Fruit fly (Drosophila melanogaster) whole organism, adult: ENCODE measurements around the gene CG3062.

Experiments
- CG11617 ChIP-seq: fragments of 200-800 bp; sonication (Bioruptor generic); optimal IDR thresholded peaks from 2 replicates; lab custom pipeline; 2017; ENCODE audit warnings: mild to moderate bottlenecking, missing biosample characterization, missing genetic modification reagents, missing genetic modification characterization
- CG12768 ChIP-seq: fragments of 200-800 bp; sonication (Bioruptor generic); optimal IDR thresholded peaks from 2 replicates; lab custom pipeline; 2017; ENCODE audit warnings: missing biosample characterization, missing genetic modification characterization, mild to moderate bottlenecking, moderate library complexity, missing genetic modification reagents
- CG14711 ChIP-seq: fragments of 200-800 bp; sonication (Bioruptor generic); optimal IDR thresholded peaks from 2 replicates; lab custom pipeline; 2018; ENCODE audit warnings: missing biosample characterization, mild to moderate bottlenecking, missing genetic modification characterization, moderate library complexity
- CG1620 ChIP-seq: fragments of 200-800 bp; sonication (Bioruptor generic); optimal IDR thresholded peaks from 2 replicates; lab custom pipeline; 2016; ENCODE audit warnings: missing biosample characterization, missing genetic modification characterization
- CG33017 ChIP-seq: fragments of 200-800 bp; sonication (Bioruptor generic); optimal IDR thresholded peaks from 2 replicates; lab custom pipeline; 2018; ENCODE audit warnings: missing biosample characterization, mild to moderate bottlenecking, missing genetic modification characterization, moderate library complexity
- CG5204 ChIP-seq: fragments of 200-800 bp; sonication (Bioruptor generic); optimal IDR thresholded peaks from 2 replicates; lab custom pipeline; 2016; ENCODE audit warnings: missing biosample characterization, missing genetic modification characterization
- CG7045 ChIP-seq: fragments of 200-800 bp; sonication (Bioruptor generic); optimal IDR thresholded peaks from 2 replicates; lab custom pipeline; 2017; ENCODE audit warnings: missing biosample characterization, mild to moderate bottlenecking, missing genetic modification characterization
- CG7101 ChIP-seq: fragments of 200-800 bp; sonication (Bioruptor generic); optimal IDR thresholded peaks from 2 replicates; lab custom pipeline; 2018; ENCODE audit warnings: missing biosample characterization, mild to moderate bottlenecking, missing genetic modification characterization, moderate library complexity
- Clk ChIP-seq: fragments of 200-800 bp; sonication (Bioruptor generic); optimal IDR thresholded peaks from 2 replicates; lab custom pipeline; 2017; ENCODE audit warnings: missing biosample characterization, missing genetic modification characterization
- Crg-1 ChIP-seq: fragments of 200-800 bp; sonication (Bioruptor generic); optimal IDR thresholded peaks from 2 replicates; lab custom pipeline; 2016; ENCODE audit warnings: missing biosample characterization, missing genetic modification characterization
- Hr96 ChIP-seq: fragments of 200-800 bp; sonication (Bioruptor generic); optimal IDR thresholded peaks from 2 replicates; lab custom pipeline; 2016; ENCODE audit warnings: missing biosample characterization, missing genetic modification characterization
- Mnt ChIP-seq: fragments of 200-800 bp; sonication (Bioruptor generic); optimal IDR thresholded peaks from 2 replicates; lab custom pipeline; 2016; ENCODE audit warnings: missing biosample characterization, mild to moderate bottlenecking, missing genetic modification characterization
- bab1 ChIP-seq: fragments of 200-800 bp; sonication (Bioruptor generic); optimal IDR thresholded peaks from 3 replicates; lab custom pipeline; 2019; ENCODE audit warnings: missing biosample characterization, mild to moderate bottlenecking, missing genetic modification characterization, moderate library complexity
- cic ChIP-seq: fragments of 200-800 bp; sonication (Bioruptor generic); optimal IDR thresholded peaks from 2 replicates; lab custom pipeline; 2017; ENCODE audit warnings: missing biosample characterization, mild to moderate bottlenecking, missing genetic modification characterization, moderate library complexity
- cnc ChIP-seq, 2 experiments: fragments of >200 bp; optimal IDR thresholded peaks; 2 replicates each; lab custom pipeline; 2017
- kay ChIP-seq: fragments of 200-800 bp; sonication (Bioruptor generic); peaks from one replicate; lab custom pipeline; 2016; ENCODE audit warnings: missing biosample characterization, missing genetic modification characterization, borderline replicate concordance
- ovo ChIP-seq: fragments of 200-800 bp; sonication (Bioruptor generic); optimal IDR thresholded peaks from 2 replicates; lab custom pipeline; 2016; ENCODE audit warnings: missing biosample characterization, missing genetic modification characterization
- pad ChIP-seq: fragments of 200-800 bp; sonication (Bioruptor generic); optimal IDR thresholded peaks from 3 replicates; lab custom pipeline; 2017; ENCODE audit warnings: missing biosample characterization, missing genetic modification characterization, mild to moderate bottlenecking, moderate library complexity, missing genetic modification reagents
- tj ChIP-seq: fragments of 200-800 bp; sonication (Bioruptor generic); optimal IDR thresholded peaks from 3 replicates; lab custom pipeline; 2017; ENCODE audit warnings: missing biosample characterization, mild to moderate bottlenecking, missing genetic modification characterization, moderate library complexity
- toe ChIP-seq: fragments of 200-800 bp; sonication (Bioruptor generic); optimal IDR thresholded peaks from 2 replicates; lab custom pipeline; 2016; ENCODE audit warnings: missing biosample characterization, missing genetic modification characterization

CG3062 gene

dm6 chrX:4644768-4645167, at the start of gene CG3062:
Gene CG3062, minus strand, starts transcription at chrX:4644868.
- TF ChIP-seq tj = no peak
- TF ChIP-seq CG11617 = no peak
- no peak for TF ChIP-seq cic (GFP tag; lab: Kevin White, UChicago)
- no peak for TF ChIP-seq CG7101
- TF ChIP-seq pad = no peak
- no peak for TF ChIP-seq CG1620 (GFP tag; lab: Kevin White, UChicago)
- TF ChIP-seq cnc (optimal IDR thresholded peaks at IDR 0.05; lab: Kevin White, UChicago) = no peak
- TF ChIP-seq CG5204 (GFP tag; lab: Kevin White, UChicago) = no peak
- TF ChIP-seq bab1 (GFP tag; lab: Kevin White, UChicago) = no peak
- no peak for TF ChIP-seq CG7045 (GFP tag; lab: Kevin White, UChicago)

- no peak for TF ChIP-seq tj
- no peak for TF ChIP-seq Clk
- TF ChIP-seq pad = no peak
- no peak for TF ChIP-seq CG7045 (GFP tag; lab: Kevin White, UChicago)
- no peak for TF ChIP-seq CG1620 (GFP tag; lab: Kevin White, UChicago)
- TF ChIP-seq Crg-1 (GFP tag; lab: Kevin White, UChicago) = no peak
- TF ChIP-seq CG14711 (tag; lab: Kevin White, UChicago) = no peak
- TF ChIP-seq kay = no peak
- TF ChIP-seq toe (GFP tag; lab: Kevin White, UChicago) = no peak
- TF ChIP-seq CG33017 = no peak
- TF ChIP-seq cnc (optimal IDR thresholded peaks at IDR 0.05; lab: Kevin White, UChicago) = no peak
- TF ChIP-seq bab1 (GFP tag; lab: Kevin White, UChicago) = no peak
- no peak for TF ChIP-seq CG5204 (GFP tag; lab: Kevin White, UChicago)
- TF ChIP-seq CG11617 = no peak
Observed at dm6 chrX:4694104-4694503, 49.4 kb upstream of the CG3062 start.

- no peak for TF ChIP-seq CG12768
- no peak for TF ChIP-seq CG33017
- TF ChIP-seq cic (GFP tag; lab: Kevin White, UChicago) = no peak
- no peak for TF ChIP-seq Crg-1 (GFP tag; lab: Kevin White, UChicago)
- TF ChIP-seq CG7045 (GFP tag; lab: Kevin White, UChicago) = no peak
- TF ChIP-seq toe (GFP tag; lab: Kevin White, UChicago) = no peak
- no peak for TF ChIP-seq pad
- TF ChIP-seq CG1620 (GFP tag; lab: Kevin White, UChicago) = no peak
- no peak for TF ChIP-seq Clk
- TF ChIP-seq ovo = no peak
- no peak for TF ChIP-seq CG14711 (tag; lab: Kevin White, UChicago)
- TF ChIP-seq CG7101 = no peak
- TF ChIP-seq Hr96 (GFP tag; lab: Kevin White, UChicago) = no peak
- TF ChIP-seq CG11617 = no peak
Observed at dm6 chrX:4692963-4693362, 48.3 kb upstream of the CG3062 start.

- TF ChIP-seq CG11617 (no peak), kay (no peak), CG12768 (peak; percentile 42), CG14711 (tag; lab: Kevin White, UChicago) (peak; percentile 63), toe (GFP tag; lab: Kevin White, UChicago) (no peak), cic (GFP tag; lab: Kevin White, UChicago) (no peak), Crg-1 (GFP tag; lab: Kevin White, UChicago) (no peak), CG5204 (GFP tag; lab: Kevin White, UChicago) (no peak), ovo (no peak), bab1 (GFP tag; lab: Kevin White, UChicago) (no peak), tj (peak; percentile 11), Mnt (GFP tag; lab: Kevin White, UChicago) (peak; percentile 3), CG1620 (GFP tag; lab: Kevin White, UChicago) (no peak), CG33017 (peak; percentile 47), CG7045 (GFP tag; lab: Kevin White, UChicago) (peak; percentile 62), Hr96 (GFP tag; lab: Kevin White, UChicago) (no peak), pad (no peak), cnc (optimal IDR thresholded peaks at IDR 0.05; lab: Kevin White, UChicago) (no peak), Clk (no peak), CG7101 (peak; percentile 60)
Observed at dm6 chrX:4691226-4691625, 46.6 kb upstream of the CG3062 start.

- TF ChIP-seq CG11617 (no peak), CG1620 (GFP tag; lab: Kevin White, UChicago) (no peak), CG7045 (GFP tag; lab: Kevin White, UChicago) (no peak), kay (no peak), tj (no peak), ovo (no peak), cic (GFP tag; lab: Kevin White, UChicago) (no peak), CG33017 (no peak), CG5204 (GFP tag; lab: Kevin White, UChicago) (no peak)
Observed at dm6 chrX:4690767-4691166, 46.1 kb upstream of the CG3062 start.

dm6 chrX:4687778-4688399, 43.2 kb upstream of the CG3062 start, which contains the start of gene ctp:
Gene ctp, plus strand, starts transcription at chrX:4687800.
- peak; percentile 26 for TF ChIP-seq CG12768
- TF ChIP-seq Crg-1 (GFP tag; lab: Kevin White, UChicago) = peak; percentile 44
- TF ChIP-seq Hr96 (GFP tag; lab: Kevin White, UChicago) = peak; percentile 72
- TF ChIP-seq pad = peak; percentile 66
- no peak for TF ChIP-seq cnc (optimal IDR thresholded peaks at IDR 0.05; lab: Kevin White, UChicago)
- peak; percentile 51 for TF ChIP-seq CG33017
- TF ChIP-seq CG11617 = peak; percentile 53
- TF ChIP-seq tj = peak; percentile 72
- peak; percentile 29 for TF ChIP-seq cic (GFP tag; lab: Kevin White, UChicago)
- peak; percentile 77 for TF ChIP-seq Mnt (GFP tag; lab: Kevin White, UChicago)
- TF ChIP-seq toe (GFP tag; lab: Kevin White, UChicago) = peak; percentile 59
- TF ChIP-seq CG7101 = peak; percentile 59
- peak; percentile 44 for TF ChIP-seq CG14711 (tag; lab: Kevin White, UChicago)
- TF ChIP-seq Clk = no peak
- TF ChIP-seq CG7045 (GFP tag; lab: Kevin White, UChicago) = peak; percentile 4
- peak; percentile 92 for TF ChIP-seq ovo
- peak; percentile 68 for TF ChIP-seq CG5204 (GFP tag; lab: Kevin White, UChicago)
- TF ChIP-seq CG1620 (GFP tag; lab: Kevin White, UChicago) = peak; percentile 77
- no peak for TF ChIP-seq kay
- peak; percentile 90 for TF ChIP-seq bab1 (GFP tag; lab: Kevin White, UChicago)
